Worm (Caenorhabditis elegans) whole organism, L4/young adult: ENCODE results near the gene B0403.6.

ENCODE experiments used
- W03F9.2 ChIP-seq: fragments of 150-350 bp; optimal IDR thresholded peaks from 2 replicates; lab custom pipeline; 2014; ENCODE audit warnings: missing biosample characterization, missing genetic modification characterization
- him-1 ChIP-seq: sonication (generic microtip); optimal IDR thresholded peaks from 2 replicates; lab custom pipeline; 2016; ENCODE audit warnings: missing genotype, missing genetic modification reagents, missing genetic modification characterization, missing compliant biosample characterization

DNA sequence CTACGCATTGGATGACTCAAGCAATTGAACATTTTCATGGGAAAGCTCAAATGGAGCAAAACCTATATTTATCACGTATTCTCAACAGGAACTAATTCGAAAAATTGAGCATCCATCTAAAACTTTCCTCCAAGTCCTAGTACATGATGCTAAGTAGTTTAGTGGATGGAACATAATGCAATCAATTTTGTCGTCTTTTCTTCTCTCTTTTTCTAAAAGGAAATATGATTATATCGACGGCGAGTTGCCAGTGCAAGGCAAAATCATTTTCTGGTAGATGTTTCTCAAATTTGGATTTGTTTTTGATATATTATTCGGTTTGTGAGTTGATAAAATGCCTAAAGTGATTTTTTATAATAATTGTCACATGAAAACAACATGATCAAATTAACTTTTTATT, 34.4 kb downstream of the B0403.6 start:
- TF ChIP-seq W03F9.2 (tag; lab: Kevin White, UChicago) (no peak), him-1 (tag; lab: Kevin White, UChicago) (no peak)
